Fruit fly (Drosophila melanogaster) whole organism, embryonic: Measurements from ENCODE around the gene Srg3.
A peak's percentile ranks its signal among the peaks of the same experiment; 100 is the strongest.

Source experiments
- Abd-B ChIP-seq: fragments of 200-800 bp; sonication (Bioruptor generic); optimal IDR thresholded peaks from 2 replicates; lab custom pipeline; 2018; ENCODE audit warnings: missing biosample characterization, mild to moderate bottlenecking, missing genetic modification characterization, moderate library complexity
- Ada2b ChIP-seq: fragments of 200-800 bp; sonication (Bioruptor generic); IDR thresholded peaks from 2 replicates; pipeline ENCODE4 v1.3.6; 2022; ENCODE audit warnings: missing biosample characterization, missing genetic modification characterization
- Aef1 ChIP-seq: fragments of 200-800 bp; sonication (Bioruptor generic); IDR thresholded peaks from 3 replicates; pipeline ENCODE4 v1.3.6; 2022; ENCODE audit warnings: missing biosample characterization, missing genetic modification characterization
- CG10565 ChIP-seq: fragments of 200-800 bp; sonication (Bioruptor generic); optimal IDR thresholded peaks from 3 replicates; lab custom pipeline; 2016; ENCODE audit warnings: missing biosample characterization, mild to moderate bottlenecking, missing genetic modification characterization
- CG11093 ChIP-seq: fragments of 200-800 bp; sonication (Bioruptor generic); IDR thresholded peaks from 3 replicates; pipeline ENCODE4 v1.3.6; 2022; ENCODE audit warnings: missing biosample characterization, missing genetic modification characterization
- CG12104 ChIP-seq: fragments of 200-800 bp; sonication (Bioruptor generic); optimal IDR thresholded peaks from 3 replicates; lab custom pipeline; 2016; ENCODE audit warnings: missing biosample characterization, missing genetic modification characterization
- CG12219 ChIP-seq: fragments of 200-800 bp; sonication (Bioruptor generic); optimal IDR thresholded peaks from 3 replicates; lab custom pipeline; 2018; ENCODE audit warnings: missing biosample characterization, mild to moderate bottlenecking, missing genetic modification characterization
- CG18619 ChIP-seq: fragments of 200-800 bp; sonication (Bioruptor generic); optimal IDR thresholded peaks from 3 replicates; lab custom pipeline; 2017; ENCODE audit warnings: missing biosample characterization, mild to moderate bottlenecking, missing genetic modification characterization
- CG32532 ChIP-seq: fragments of 200-800 bp; sonication (Bioruptor generic); IDR thresholded peaks from 2 replicates; pipeline ENCODE4 v1.3.6; 2022; ENCODE audit warnings: missing biosample characterization, missing genetic modification characterization
- CG3281 ChIP-seq: fragments of 200-800 bp; sonication (Bioruptor generic); optimal IDR thresholded peaks from 3 replicates; lab custom pipeline; 2017; ENCODE audit warnings: missing biosample characterization, mild to moderate bottlenecking, missing genetic modification characterization
- CG34224 ChIP-seq: fragments of 200-800 bp; sonication (Bioruptor generic); IDR thresholded peaks from 3 replicates; pipeline ENCODE4 v1.3.6; 2022; ENCODE audit warnings: missing biosample characterization, missing genetic modification characterization; ENCODE audit not compliant: partially characterized antibody
- CG3838 ChIP-seq: fragments of 200-800 bp; sonication (Bioruptor generic); optimal IDR thresholded peaks from 3 replicates; lab custom pipeline; 2016; ENCODE audit warnings: missing biosample characterization, missing genetic modification characterization
- CG4424 ChIP-seq: fragments of 200-800 bp; sonication (Bioruptor generic); optimal IDR thresholded peaks from 3 replicates; lab custom pipeline; 2016; ENCODE audit warnings: missing biosample characterization, missing genetic modification characterization
- CG4707 ChIP-seq: fragments of 200-800 bp; sonication (Bioruptor generic); optimal IDR thresholded peaks from 2 replicates; lab custom pipeline; 2018; ENCODE audit warnings: missing biosample characterization, mild to moderate bottlenecking, missing genetic modification characterization, moderate library complexity
- CG4820 ChIP-seq: fragments of 200-800 bp; sonication (Bioruptor generic); optimal IDR thresholded peaks from 3 replicates; lab custom pipeline; 2016; ENCODE audit warnings: missing biosample characterization, missing genetic modification characterization
- CG5245 ChIP-seq: fragments of 200-800 bp; sonication (Bioruptor generic); optimal IDR thresholded peaks from 3 replicates; lab custom pipeline; 2016; ENCODE audit warnings: missing biosample characterization, missing genetic modification characterization
- CG6175 ChIP-seq: fragments of 200-800 bp; sonication (Bioruptor generic); IDR thresholded peaks from 3 replicates; pipeline ENCODE4 v1.3.6; 2022; ENCODE audit warnings: missing biosample characterization, missing genetic modification characterization
- CG6791 ChIP-seq: fragments of 200-800 bp; sonication (Bioruptor generic); IDR thresholded peaks from 3 replicates; pipeline ENCODE4 v1.3.6; 2022; ENCODE audit warnings: missing biosample characterization, missing genetic modification characterization; ENCODE audit not compliant: partially characterized antibody
- CG7987 ChIP-seq: fragments of 200-800 bp; sonication (Bioruptor generic); optimal IDR thresholded peaks from 2 replicates; lab custom pipeline; 2018; ENCODE audit warnings: missing biosample characterization, mild to moderate bottlenecking, missing genetic modification characterization, moderate library complexity
- CG9609 ChIP-seq: fragments of 200-800 bp; sonication (Bioruptor generic); optimal IDR thresholded peaks from 3 replicates; lab custom pipeline; 2016; ENCODE audit warnings: missing biosample characterization, missing genetic modification characterization
- Chrac-16 ChIP-seq: fragments of 200-800 bp; sonication (Bioruptor generic); optimal IDR thresholded peaks from 3 replicates; lab custom pipeline; 2016; ENCODE audit warnings: missing biosample characterization, missing genetic modification characterization
- Ets97D ChIP-seq: fragments of 200-800 bp; sonication (Bioruptor generic); optimal IDR thresholded peaks from 3 replicates; lab custom pipeline; 2016; ENCODE audit warnings: missing biosample characterization, missing genetic modification characterization
- Gug ChIP-seq: fragments of 200-800 bp; sonication (Bioruptor generic); IDR thresholded peaks from 4 replicates; pipeline ENCODE4 v1.3.6; 2022; ENCODE audit warnings: missing biosample characterization, missing genetic modification characterization
- Hey ChIP-seq: fragments of 200-800 bp; sonication (Bioruptor generic); optimal IDR thresholded peaks from 3 replicates; lab custom pipeline; 2018; ENCODE audit warnings: missing biosample characterization, mild to moderate bottlenecking, missing genetic modification characterization
- Hmr ChIP-seq: fragments of 200-800 bp; sonication (Bioruptor generic); optimal IDR thresholded peaks from 3 replicates; lab custom pipeline; 2017; ENCODE audit warnings: mild to moderate bottlenecking, missing biosample characterization, missing genetic modification reagents, missing genetic modification characterization
- Hr39 ChIP-seq: fragments of >200 bp; optimal IDR thresholded peaks from 2 replicates; lab custom pipeline; 2017
- Hr51 ChIP-seq, 2 experiments: fragments of 200-800 bp; sonication (Bioruptor generic); optimal IDR thresholded peaks; 2 replicates in 1 of 2; 3 replicates in 1 of 2; lab custom pipeline; 2016 to 2018; ENCODE audit warnings: missing biosample characterization in 2 of 2, missing genetic modification characterization in 2 of 2, mild to moderate bottlenecking in 1 of 2, moderate library complexity in 1 of 2
- NFAT ChIP-seq: fragments of 200-800 bp; sonication (Bioruptor generic); IDR thresholded peaks from 2 replicates; pipeline ENCODE4 v1.3.6; 2022; ENCODE audit warnings: missing biosample characterization, missing genetic modification characterization
- Optix ChIP-seq: fragments of 200-800 bp; sonication (Bioruptor generic); IDR thresholded peaks from 3 replicates; pipeline ENCODE4 v1.3.6; 2022; ENCODE audit warnings: missing biosample characterization, missing genetic modification characterization
- Rx ChIP-seq: fragments of 200-800 bp; sonication (Bioruptor generic); IDR thresholded peaks from 2 replicates; pipeline ENCODE4 v1.3.6; 2022; ENCODE audit warnings: missing biosample characterization, missing genetic modification characterization
- Side ChIP-seq: fragments of 200-800 bp; sonication (Bioruptor generic); optimal IDR thresholded peaks from 2 replicates; lab custom pipeline; 2016; ENCODE audit warnings: missing biosample characterization, missing genetic modification characterization
- Spps ChIP-seq: fragments of 200-800 bp; sonication (Bioruptor generic); optimal IDR thresholded peaks from 2 replicates; lab custom pipeline; 2018; ENCODE audit warnings: missing biosample characterization, mild to moderate bottlenecking, missing genetic modification characterization
- az2 ChIP-seq: fragments of 200-800 bp; sonication (Bioruptor generic); optimal IDR thresholded peaks from 3 replicates; lab custom pipeline; 2016; ENCODE audit warnings: missing biosample characterization, missing genetic modification characterization
- corto ChIP-seq: fragments of 200-800 bp; sonication (Bioruptor generic); optimal IDR thresholded peaks from 2 replicates; lab custom pipeline; 2016; ENCODE audit warnings: missing biosample characterization, mild to moderate bottlenecking, missing genetic modification characterization, moderate library complexity
- dati ChIP-seq: fragments of 200-800 bp; sonication (Bioruptor generic); IDR thresholded peaks from 2 replicates; pipeline ENCODE4 v1.3.6; 2022; ENCODE audit warnings: missing biosample characterization, missing genetic modification characterization
- dpn ChIP-seq, 2 experiments: fragments of 200-800 bp; sonication (Bioruptor generic); optimal IDR thresholded peaks; 3 replicates each; lab custom pipeline; 2016; ENCODE audit warnings: missing biosample characterization in 2 of 2, missing genetic modification characterization in 2 of 2
- en ChIP-seq: fragments of 200-800 bp; sonication (Bioruptor generic); optimal IDR thresholded peaks from 2 replicates; lab custom pipeline; 2016; ENCODE audit warnings: missing biosample characterization, missing genetic modification characterization
- fd3F ChIP-seq: fragments of 200-800 bp; sonication (Bioruptor generic); optimal IDR thresholded peaks from 2 replicates; lab custom pipeline; 2018; ENCODE audit warnings: missing biosample characterization, mild to moderate bottlenecking, missing genetic modification characterization, moderate library complexity
- gcm ChIP-seq: fragments of 200-800 bp; sonication (Bioruptor generic); optimal IDR thresholded peaks from 2 replicates; lab custom pipeline; 2019; ENCODE audit warnings: missing biosample characterization, mild to moderate bottlenecking, missing genetic modification characterization, moderate library complexity
- gt ChIP-seq: fragments of 200-800 bp; sonication (Bioruptor generic); IDR thresholded peaks from 2 replicates; pipeline ENCODE4 v1.3.6; 2022; ENCODE audit warnings: missing biosample characterization, missing genetic modification characterization
- insv ChIP-seq, 2 experiments: fragments of 200-800 bp; sonication (Bioruptor generic); optimal IDR thresholded peaks; 3 replicates each; lab custom pipeline; 2016 to 2018; ENCODE audit warnings: missing biosample characterization in 2 of 2, missing genetic modification characterization in 2 of 2
- lola ChIP-seq, 3 experiments: fragments of >200 bp in 2 of 3; fragments of 200-800 bp in 1 of 3; sonication (Bioruptor generic) in 1 of 3; optimal IDR thresholded peaks; 2 replicates each; lab custom pipeline; 2017 to 2019; ENCODE audit warnings: missing biosample characterization in 3 of 3, missing genetic modification characterization in 3 of 3, mild to moderate bottlenecking in 1 of 3, moderate library complexity in 1 of 3
- onecut ChIP-seq: fragments of 200-800 bp; sonication (Bioruptor generic); IDR thresholded peaks from 2 replicates; pipeline ENCODE4 v1.3.6; 2022; ENCODE audit warnings: missing biosample characterization, missing genetic modification characterization
- p53 ChIP-seq: fragments of 200-800 bp; sonication (Bioruptor generic); optimal IDR thresholded peaks from 2 replicates; lab custom pipeline; 2016; ENCODE audit warnings: missing biosample characterization, missing genetic modification characterization
- pb ChIP-seq: fragments of 200-800 bp; sonication (Bioruptor generic); optimal IDR thresholded peaks from 3 replicates; lab custom pipeline; 2016; ENCODE audit warnings: missing biosample characterization, missing genetic modification characterization
- schlank ChIP-seq: fragments of 200-800 bp; sonication (Bioruptor generic); optimal IDR thresholded peaks from 2 replicates; lab custom pipeline; 2018; ENCODE audit warnings: missing biosample characterization, mild to moderate bottlenecking, missing genetic modification characterization
- tin ChIP-seq: fragments of 200-800 bp; sonication (Bioruptor generic); optimal IDR thresholded peaks from 3 replicates; lab custom pipeline; 2016; ENCODE audit warnings: missing biosample characterization, missing genetic modification characterization
- tna ChIP-seq: fragments of 200-800 bp; sonication (Bioruptor generic); IDR thresholded peaks from 2 replicates; pipeline ENCODE4 v1.3.6; 2022; ENCODE audit warnings: missing biosample characterization, missing genetic modification characterization; ENCODE audit not compliant: partially characterized antibody
- ttk ChIP-seq: fragments of 200-800 bp; sonication (Bioruptor generic); IDR thresholded peaks from 2 replicates; pipeline ENCODE4 v2.1.2; 2022; ENCODE audit warnings: missing biosample characterization, missing genetic modification characterization
- tx ChIP-seq: fragments of 200-800 bp; sonication (Bioruptor generic); optimal IDR thresholded peaks from 2 replicates; lab custom pipeline; 2016; ENCODE audit warnings: missing biosample characterization, missing genetic modification characterization
- vvl ChIP-seq: fragments of 200-800 bp; sonication (Bioruptor generic); IDR thresholded peaks from 2 replicates; pipeline ENCODE4 v1.3.6; 2022; ENCODE audit warnings: missing biosample characterization, missing genetic modification characterization

Gene Srg3

DNA sequence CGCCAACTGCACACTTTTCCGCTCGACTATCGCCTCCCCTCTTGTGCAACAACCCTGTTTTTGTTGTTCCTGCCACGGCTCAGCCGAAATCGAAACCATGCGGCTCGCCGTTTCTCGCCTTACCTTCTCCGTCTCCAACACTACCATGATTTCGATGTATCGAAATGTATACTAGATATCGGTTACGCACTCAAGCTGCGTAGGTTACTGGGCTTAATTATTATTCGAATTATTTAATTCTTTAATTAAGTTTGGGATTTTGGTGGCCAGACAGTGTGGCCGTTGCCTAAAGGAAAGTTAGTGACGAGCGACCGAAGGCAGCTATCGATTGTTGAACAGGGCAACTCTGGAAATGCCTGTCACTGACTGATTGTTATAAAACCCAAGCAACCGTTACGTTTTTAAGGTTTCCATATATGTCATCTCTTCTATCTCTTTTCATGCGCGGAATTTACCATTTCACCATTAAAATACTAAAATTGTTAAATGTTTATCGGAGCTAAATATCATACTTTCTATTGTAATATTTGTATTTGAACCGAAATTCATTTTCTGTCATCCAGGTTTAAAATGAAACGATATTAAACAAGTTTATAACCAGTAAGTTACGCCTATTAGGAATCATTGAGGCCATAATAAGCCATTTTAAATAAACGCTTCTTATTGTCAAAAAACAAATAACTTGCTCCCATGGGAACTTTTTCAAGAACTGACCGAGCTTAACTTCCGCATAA, 40.7 kb upstream of the Srg3 start, which contains the start of gene eIF4E1 (continued):
- TF ChIP-seq Aef1 (no peak), CG4707 (GFP tag; lab: Kevin White, UChicago) (no peak), CG5245 (GFP tag; lab: Kevin White, UChicago) (no peak), dati (GFP tag; lab: Robert Waterston, UW) (no peak), Ets97D (GFP tag; lab: Kevin White, UChicago) (peak; percentile 96), fd3F (no peak), CG12104 (GFP tag; lab: Kevin White, UChicago) (no peak), Optix (no peak), CG7987 (GFP tag; lab: Kevin White, UChicago) (peak; percentile 24), p53 (GFP tag; lab: Kevin White, UChicago) (no peak), CG18619 (no peak), NFAT (GFP tag; lab: Robert Waterston, UW) (peak; percentile 54; the same call in 1 of the 2 replicates), CG10565 (no peak), Hey (tag; lab: Kevin White, UChicago) (no peak), Hmr (peak; percentile 47), Abd-B (GFP tag; lab: Kevin White, UChicago) (no peak), gcm (GFP tag; lab: Kevin White, UChicago) (no peak), Hr39 (lab: Kevin White, UChicago) (no peak), CG9609 (no peak), Spps (tag; lab: Kevin White, UChicago) (no peak), CG11093 (no peak), CG3281 (peak; percentile 87), CG4820 (GFP tag; lab: Kevin White, UChicago) (no peak), CG4424 (GFP tag; lab: Kevin White, UChicago) (no peak), lola (GFP tag; optimal IDR thresholded peaks at IDR 0.05; lab: Kevin White, UChicago) (no peak), corto (GFP tag; lab: Kevin White, UChicago) (no peak), gt (GFP tag; lab: Robert Waterston, UW) (no peak), Ada2b (GFP tag; lab: Robert Waterston, UW) (no peak), Chrac-16 (GFP tag; lab: Kevin White, UChicago) (no peak), en (no peak), az2 (GFP tag; lab: Kevin White, UChicago) (no peak), schlank (no peak), CG12219 (GFP tag; lab: Kevin White, UChicago) (no peak), CG6791 (GFP tag; lab: Robert Waterston, UW) (peak; percentile 73), onecut (GFP tag; lab: Robert Waterston, UW) (no peak), ttk (GFP tag; lab: Robert Waterston, UW) (no peak), pb (peak; percentile 7), tna (GFP tag; lab: Robert Waterston, UW) (no peak), CG34224 (GFP tag; lab: Robert Waterston, UW) (peak; percentile 58), insv (GFP tag; optimal IDR thresholded peaks at IDR 0.05; lab: Kevin White, UChicago) (no peak), vvl (GFP tag; lab: Robert Waterston, UW) (peak; percentile 4; the same call in 1 of the 2 replicates), dpn (GFP tag; optimal IDR thresholded peaks at IDR 0.05; lab: Kevin White, UChicago) (peak in 1 of 2 experiments; percentile 62), CG6175 (GFP tag; lab: Robert Waterston, UW) (no peak), Gug (GFP tag; lab: Robert Waterston, UW) (peak; percentile 33; the same call in 1 of the 4 replicates), Side (GFP tag; lab: Kevin White, UChicago) (no peak), tin (GFP tag; lab: Kevin White, UChicago) (no peak), Hr51 (GFP tag; optimal IDR thresholded peaks at IDR 0.05; lab: Kevin White, UChicago) (no peak), CG3838 (GFP tag; lab: Kevin White, UChicago) (no peak), Rx (GFP tag; lab: Robert Waterston, UW) (no peak), CG32532 (GFP tag; lab: Robert Waterston, UW) (no peak), tx (no peak)
